Worm (Caenorhabditis elegans) whole organism, L1 larva: ENCODE measurements around the gene maph-1.3.

ENCODE experiments used
- ceh-63 ChIP-seq: fragments of 200-800 bp; sonication (Bioruptor generic); optimal IDR thresholded peaks from 2 replicates; lab custom pipeline; 2018; ENCODE audit warnings: mild to moderate bottlenecking, missing genetic modification characterization, missing compliant biosample characterization
- dpl-1 ChIP-seq, 3 experiments: fragments of 150-350 bp in 2 of 3; sonication (generic microtip) in 1 of 3; optimal IDR thresholded peaks; 2 replicates each; lab custom pipeline; 2014 to 2017; ENCODE audit warnings: missing biosample characterization in 3 of 3, missing genetic modification characterization in 3 of 3, missing genetic modification reagents in 3 of 3
- lsy-2 ChIP-seq, 2 experiments: fragments of 150-350 bp; optimal IDR thresholded peaks; 2 replicates each; lab custom pipeline; 2014; ENCODE audit warnings: missing biosample characterization in 2 of 2, missing genetic modification characterization in 2 of 2
- mep-1 ChIP-seq: fragments of 150-350 bp; optimal IDR thresholded peaks from 2 replicates; lab custom pipeline; 2014; ENCODE audit warnings: missing biosample characterization, missing genetic modification characterization
- xbp-1 ChIP-seq: sonication (generic microtip); optimal IDR thresholded peaks from 2 replicates; lab custom pipeline; 2016; ENCODE audit warnings: missing genetic modification characterization, missing compliant biosample characterization

DNA sequence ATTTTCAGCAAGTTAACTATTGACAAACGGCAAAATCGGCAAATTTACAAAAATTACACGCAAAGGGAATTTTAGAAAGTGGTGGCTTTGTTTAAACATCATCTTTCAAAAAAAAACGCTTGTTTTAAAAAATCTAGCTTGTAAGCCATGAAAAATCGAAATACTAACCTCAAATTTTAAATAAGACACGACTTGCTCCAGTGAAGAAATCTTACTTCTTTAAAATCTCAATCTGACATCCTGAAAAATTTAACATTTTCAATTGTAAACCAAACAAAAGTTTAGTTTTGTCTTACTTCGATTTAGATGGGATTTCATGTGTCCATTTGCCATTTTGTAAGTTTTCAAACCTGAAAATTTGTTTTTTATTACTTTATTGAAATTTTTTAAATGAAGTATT is 12.9 kb upstream of the maph-1.3 start:
- TF ChIP-seq mep-1 (tag; lab: Kevin White, UChicago) (no peak), lsy-2 (tag; optimal IDR thresholded peaks at IDR 0.05; lab: Kevin White, UChicago) (no peak), xbp-1 (tag; lab: Kevin White, UChicago) (no peak), ceh-63 (GFP tag; lab: Kevin White, UChicago) (no peak), dpl-1 (GFP tag; optimal IDR thresholded peaks at IDR 0.05; lab: Kevin White, UChicago) (no peak)
